Worm (Caenorhabditis elegans): Measurements from ENCODE around the gene cdc-14.

Gene cdc-14

DNA sequence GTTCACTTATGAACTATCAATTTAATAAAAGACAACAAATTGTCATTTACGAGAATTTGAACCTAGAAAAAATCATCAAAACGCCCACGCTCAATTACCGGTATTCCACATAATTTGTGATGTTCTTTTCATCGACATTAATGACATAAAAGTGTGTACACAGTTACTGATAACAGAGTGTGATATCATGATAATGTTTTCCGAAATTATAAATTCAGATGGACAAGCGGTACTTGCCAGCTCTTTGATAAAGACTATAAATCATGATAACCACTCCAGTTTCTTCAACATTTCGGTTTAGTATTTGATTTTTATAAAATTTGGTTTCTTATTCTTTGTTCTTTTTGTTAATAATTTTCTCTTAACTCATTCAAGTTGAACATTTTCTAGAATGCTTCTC is 7.4 kb downstream of the cdc-14 start, which contains the start of gene lys-8 (continued):
- TF ChIP-seq daf-19 (GFP tag; conservative IDR thresholded peaks at IDR 0.05): no peak
- TF ChIP-seq ceh-82 (tag; optimal IDR thresholded peaks at IDR 0.05): no peak
- peak; percentile 86 for TF ChIP-seq ceh-20 (GFP tag; IDR thresholded peaks at IDR 0.05)
- TF ChIP-seq duxl-1 (tag; optimal IDR thresholded peaks at IDR 0.05; ENCODE audit: poor library complexity): no peak
- peak; percentile 54 for TF ChIP-seq lin-1 (GFP tag; IDR thresholded peaks at IDR 0.05)
- no peak for TF ChIP-seq daf-16 (GFP tag; optimal IDR thresholded peaks at IDR 0.05)
- TF ChIP-seq daf-16 (tag; optimal IDR thresholded peaks at IDR 0.05): peak; percentile 98
- TF ChIP-seq zfp-2 (tag; optimal IDR thresholded peaks at IDR 0.05): no peak
- TF ChIP-seq ztf-7 (tag; optimal IDR thresholded peaks at IDR 0.05): no peak
- no peak for TF ChIP-seq dmd-9 (GFP tag; IDR thresholded peaks at IDR 0.05)
- no peak for TF ChIP-seq snpc-4 (tag; optimal IDR thresholded peaks at IDR 0.05)
- TF ChIP-seq dmd-8 (GFP tag; IDR thresholded peaks at IDR 0.05): no peak
- TF ChIP-seq nhr-41 (GFP tag; IDR thresholded peaks at IDR 0.05): no peak
- TF ChIP-seq dve-1 (tag; optimal IDR thresholded peaks at IDR 0.05; ENCODE audit: insufficient read depth): peak; percentile 89
- TF ChIP-seq Y75B8A.6 (GFP tag; IDR thresholded peaks at IDR 0.05): no peak
- no peak for TF ChIP-seq snpc-1.2 (GFP tag; IDR thresholded peaks at IDR 0.05)
- TF ChIP-seq daf-8 (GFP tag; IDR thresholded peaks at IDR 0.05): no peak
- TF ChIP-seq tra-1 (GFP tag; IDR thresholded peaks at IDR 0.05): peak; percentile 76; the same call in 1 of the 2 replicates
- no peak for TF ChIP-seq pha-4 (GFP tag; IDR thresholded peaks at IDR 0.05)
- TF ChIP-seq pha-4 (tag; optimal IDR thresholded peaks at IDR 0.05): no peak
- TF ChIP-seq mdl-1 (tag; optimal IDR thresholded peaks at IDR 0.05): peak in 1 of 2 experiments; percentile 17
- peak; percentile 78 for TF ChIP-seq nhr-77 (tag; optimal IDR thresholded peaks at IDR 0.05)
- TF ChIP-seq T20F7.1 (GFP tag; optimal IDR thresholded peaks at IDR 0.05): peak; percentile 45
- peak; percentile 99 for TF ChIP-seq php-3 (GFP tag; IDR thresholded peaks at IDR 0.05)
- TF ChIP-seq unc-130 (GFP tag; optimal IDR thresholded peaks at IDR 0.05): no peak
- peak; percentile 90 for TF ChIP-seq hlh-11 (tag; optimal IDR thresholded peaks at IDR 0.05)
- peak; percentile 93 for TF ChIP-seq dmd-6 (GFP tag; IDR thresholded peaks at IDR 0.05)
- TF ChIP-seq lin-13 (GFP tag; optimal IDR thresholded peaks at IDR 0.05): peak; percentile 13
- no peak for TF ChIP-seq arid-1 (GFP tag; conservative IDR thresholded peaks at IDR 0.05)
- TF ChIP-seq lin-29 (GFP tag; IDR thresholded peaks at IDR 0.05): no peak
- TF ChIP-seq nhr-237 (tag; optimal IDR thresholded peaks at IDR 0.05): no peak
- TF ChIP-seq F10B5.3 (tag; optimal IDR thresholded peaks at IDR 0.05): no peak
- peak; percentile 35 for TF ChIP-seq mxl-3 (GFP tag; optimal IDR thresholded peaks at IDR 0.05)
- TF ChIP-seq nhr-48 (tag; optimal IDR thresholded peaks at IDR 0.05): peak; percentile 33
- TF ChIP-seq pqm-1 (tag; optimal IDR thresholded peaks at IDR 0.05): peak; percentile 99

DNA sequence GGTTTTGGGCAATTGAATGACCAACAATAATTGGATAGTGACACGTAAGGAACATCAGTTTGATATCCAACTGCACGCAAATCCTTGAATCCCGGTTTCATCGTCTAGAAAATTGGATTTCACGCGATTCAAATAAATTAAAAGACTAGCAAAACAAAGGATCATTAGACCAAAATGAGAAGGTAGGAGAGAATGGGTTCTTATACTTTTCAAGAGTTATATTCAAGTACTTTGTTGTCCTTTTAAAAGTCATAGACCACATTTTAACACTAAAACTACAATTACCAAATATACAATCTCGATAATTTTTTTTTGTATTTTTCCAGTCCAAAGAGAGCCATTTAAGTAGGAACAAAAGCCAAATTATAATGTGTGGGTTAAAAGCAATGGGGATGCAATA is 10.9 kb downstream of the cdc-14 start, which contains the start of gene T25E4.2:
TSS of gene T25E4.2 (minus strand) at position 101 of the 400 bp plus-strand sequence.
- TF ChIP-seq lin-39 (tag; optimal IDR thresholded peaks at IDR 0.05) (no peak), ceh-32 (tag; optimal IDR thresholded peaks at IDR 0.05; ENCODE audit: poor library complexity) (no peak), F44E2.7 (GFP tag; IDR thresholded peaks at IDR 0.05) (no peak), Y48G9A.11 (GFP tag; IDR thresholded peaks at IDR 0.05) (no peak), aha-1 (tag) (no peak), egl-27 (tag; optimal IDR thresholded peaks at IDR 0.05) (no peak), spr-3 (GFP tag; optimal IDR thresholded peaks at IDR 0.05) (no peak), tag-97 (GFP tag; IDR thresholded peaks at IDR 0.05) (no peak), zfp-2 (tag; optimal IDR thresholded peaks at IDR 0.05) (no peak), ztf-11 (tag; optimal IDR thresholded peaks at IDR 0.05) (no peak), lir-3 (tag; optimal IDR thresholded peaks at IDR 0.05) (no peak), nhr-77 (tag; optimal IDR thresholded peaks at IDR 0.05) (no peak), lin-29 (GFP tag; IDR thresholded peaks at IDR 0.05) (no peak), ceh-82 (tag; optimal IDR thresholded peaks at IDR 0.05) (no peak), D1046.2 (GFP tag; IDR thresholded peaks at IDR 0.05) (no peak), hlh-30 (tag; optimal IDR thresholded peaks at IDR 0.05; ENCODE audit: insufficient read depth) (no peak), Y5F2A.4 (GFP tag; optimal IDR thresholded peaks at IDR 0.05) (no peak)

Data from whole organism, L4 larva.